Fruit fly (Drosophila melanogaster) whole organism, adult: ENCODE results near the gene CG34425.

Experiments used
- CG11617 ChIP-seq: fragments of 200-800 bp; sonication (Bioruptor generic); optimal IDR thresholded peaks from 2 replicates; lab custom pipeline; 2017; ENCODE audit warnings: mild to moderate bottlenecking, missing biosample characterization, missing genetic modification reagents, missing genetic modification characterization
- CG12768 ChIP-seq: fragments of 200-800 bp; sonication (Bioruptor generic); optimal IDR thresholded peaks from 2 replicates; lab custom pipeline; 2017; ENCODE audit warnings: missing biosample characterization, missing genetic modification characterization, mild to moderate bottlenecking, moderate library complexity, missing genetic modification reagents
- CG14711 ChIP-seq: fragments of 200-800 bp; sonication (Bioruptor generic); optimal IDR thresholded peaks from 2 replicates; lab custom pipeline; 2018; ENCODE audit warnings: missing biosample characterization, mild to moderate bottlenecking, missing genetic modification characterization, moderate library complexity
- CG1620 ChIP-seq: fragments of 200-800 bp; sonication (Bioruptor generic); optimal IDR thresholded peaks from 2 replicates; lab custom pipeline; 2016; ENCODE audit warnings: missing biosample characterization, missing genetic modification characterization
- CG33017 ChIP-seq: fragments of 200-800 bp; sonication (Bioruptor generic); optimal IDR thresholded peaks from 2 replicates; lab custom pipeline; 2018; ENCODE audit warnings: missing biosample characterization, mild to moderate bottlenecking, missing genetic modification characterization, moderate library complexity
- CG5204 ChIP-seq: fragments of 200-800 bp; sonication (Bioruptor generic); optimal IDR thresholded peaks from 2 replicates; lab custom pipeline; 2016; ENCODE audit warnings: missing biosample characterization, missing genetic modification characterization
- CG7045 ChIP-seq: fragments of 200-800 bp; sonication (Bioruptor generic); optimal IDR thresholded peaks from 2 replicates; lab custom pipeline; 2017; ENCODE audit warnings: missing biosample characterization, mild to moderate bottlenecking, missing genetic modification characterization
- CG7101 ChIP-seq: fragments of 200-800 bp; sonication (Bioruptor generic); optimal IDR thresholded peaks from 2 replicates; lab custom pipeline; 2018; ENCODE audit warnings: missing biosample characterization, mild to moderate bottlenecking, missing genetic modification characterization, moderate library complexity
- Clk ChIP-seq: fragments of 200-800 bp; sonication (Bioruptor generic); optimal IDR thresholded peaks from 2 replicates; lab custom pipeline; 2017; ENCODE audit warnings: missing biosample characterization, missing genetic modification characterization
- Crg-1 ChIP-seq: fragments of 200-800 bp; sonication (Bioruptor generic); optimal IDR thresholded peaks from 2 replicates; lab custom pipeline; 2016; ENCODE audit warnings: missing biosample characterization, missing genetic modification characterization
- Hr96 ChIP-seq: fragments of 200-800 bp; sonication (Bioruptor generic); optimal IDR thresholded peaks from 2 replicates; lab custom pipeline; 2016; ENCODE audit warnings: missing biosample characterization, missing genetic modification characterization
- Mnt ChIP-seq: fragments of 200-800 bp; sonication (Bioruptor generic); optimal IDR thresholded peaks from 2 replicates; lab custom pipeline; 2016; ENCODE audit warnings: missing biosample characterization, mild to moderate bottlenecking, missing genetic modification characterization
- bab1 ChIP-seq: fragments of 200-800 bp; sonication (Bioruptor generic); optimal IDR thresholded peaks from 3 replicates; lab custom pipeline; 2019; ENCODE audit warnings: missing biosample characterization, mild to moderate bottlenecking, missing genetic modification characterization, moderate library complexity
- cic ChIP-seq: fragments of 200-800 bp; sonication (Bioruptor generic); optimal IDR thresholded peaks from 2 replicates; lab custom pipeline; 2017; ENCODE audit warnings: missing biosample characterization, mild to moderate bottlenecking, missing genetic modification characterization, moderate library complexity
- cnc ChIP-seq, 2 experiments: fragments of >200 bp; optimal IDR thresholded peaks; 2 replicates each; lab custom pipeline; 2017
- kay ChIP-seq: fragments of 200-800 bp; sonication (Bioruptor generic); peaks from one replicate; lab custom pipeline; 2016; ENCODE audit warnings: missing biosample characterization, missing genetic modification characterization, borderline replicate concordance
- ovo ChIP-seq: fragments of 200-800 bp; sonication (Bioruptor generic); optimal IDR thresholded peaks from 2 replicates; lab custom pipeline; 2016; ENCODE audit warnings: missing biosample characterization, missing genetic modification characterization
- pad ChIP-seq: fragments of 200-800 bp; sonication (Bioruptor generic); optimal IDR thresholded peaks from 3 replicates; lab custom pipeline; 2017; ENCODE audit warnings: missing biosample characterization, missing genetic modification characterization, mild to moderate bottlenecking, moderate library complexity, missing genetic modification reagents
- tj ChIP-seq: fragments of 200-800 bp; sonication (Bioruptor generic); optimal IDR thresholded peaks from 3 replicates; lab custom pipeline; 2017; ENCODE audit warnings: missing biosample characterization, mild to moderate bottlenecking, missing genetic modification characterization, moderate library complexity
- toe ChIP-seq: fragments of 200-800 bp; sonication (Bioruptor generic); optimal IDR thresholded peaks from 2 replicates; lab custom pipeline; 2016; ENCODE audit warnings: missing biosample characterization, missing genetic modification characterization

Gene CG34425

DNA sequence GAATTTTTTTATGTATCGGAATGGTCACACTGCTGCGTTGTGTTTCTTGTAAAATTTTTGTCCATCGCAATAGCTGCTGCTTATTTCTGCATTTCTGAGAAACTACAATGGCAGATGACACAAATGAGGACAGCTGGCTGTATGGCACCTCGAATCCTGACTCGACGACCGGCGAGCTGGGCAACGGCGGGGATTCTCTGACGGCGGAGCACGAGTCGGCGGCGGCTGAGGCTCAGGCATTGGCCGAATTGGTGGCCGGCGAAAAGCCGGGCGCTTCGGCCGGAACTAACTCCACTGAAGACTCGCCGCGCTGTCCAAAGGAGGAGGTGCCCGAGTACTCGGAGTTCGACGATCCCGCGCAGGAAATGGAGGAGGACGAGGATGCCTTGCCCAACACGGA, 21.2 kb downstream of the CG34425 start, which contains the start of gene Fip1:
TSS of gene Fip1 (plus strand) at position 10 of the 400 bp plus-strand sequence.
- TF ChIP-seq CG7101 (no peak), cic (GFP tag; lab: Kevin White, UChicago) (no peak), bab1 (no peak), cnc (optimal IDR thresholded peaks at IDR 0.05; lab: Kevin White, UChicago) (no peak), CG5204 (GFP tag; lab: Kevin White, UChicago) (no peak), kay (GFP tag; lab: Kevin White, UChicago) (no peak)

DNA sequence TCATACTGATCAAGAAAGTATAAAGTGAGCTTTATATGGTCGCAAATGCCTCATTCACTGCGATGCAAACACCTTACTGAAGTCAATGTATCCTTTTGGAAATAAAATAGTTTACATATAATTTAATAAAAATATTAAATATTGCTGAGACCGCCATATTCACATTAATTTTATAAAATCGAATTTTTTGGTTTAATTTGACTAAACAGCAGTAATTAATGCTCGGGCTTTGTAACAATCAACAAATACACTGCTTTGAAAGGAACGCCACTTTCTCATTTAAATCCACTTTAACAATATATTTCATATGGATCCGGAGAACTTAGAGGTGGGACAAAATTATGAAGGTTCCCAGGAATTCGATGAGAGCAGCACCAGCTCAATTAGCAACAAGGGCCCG, 25.7 kb downstream of the CG34425 start, which contains the start of gene sac:
TSS of gene sac (plus strand) at position 301 of the 400 bp plus-strand sequence.
- TF ChIP-seq CG14711 (tag; lab: Kevin White, UChicago) = no peak
- TF ChIP-seq CG33017 (tag; lab: Kevin White, UChicago) = no peak
- no peak for TF ChIP-seq CG1620
- no peak for TF ChIP-seq kay (GFP tag; lab: Kevin White, UChicago)
- TF ChIP-seq Hr96 = no peak
- TF ChIP-seq bab1 = no peak
- no peak for TF ChIP-seq Clk
- TF ChIP-seq pad = no peak
- no peak for TF ChIP-seq CG12768 (GFP tag; lab: Kevin White, UChicago)
- no peak for TF ChIP-seq CG11617
- no peak for TF ChIP-seq CG7045 (GFP tag; lab: Kevin White, UChicago)
- no peak for TF ChIP-seq cnc (optimal IDR thresholded peaks at IDR 0.05; lab: Kevin White, UChicago)
- TF ChIP-seq ovo (GFP tag; lab: Kevin White, UChicago) = no peak
- TF ChIP-seq Crg-1 = no peak
- TF ChIP-seq cic (GFP tag; lab: Kevin White, UChicago) = no peak
- TF ChIP-seq toe (GFP tag; lab: Kevin White, UChicago) = no peak
- TF ChIP-seq CG5204 (GFP tag; lab: Kevin White, UChicago) = no peak
- no peak for TF ChIP-seq tj

DNA sequence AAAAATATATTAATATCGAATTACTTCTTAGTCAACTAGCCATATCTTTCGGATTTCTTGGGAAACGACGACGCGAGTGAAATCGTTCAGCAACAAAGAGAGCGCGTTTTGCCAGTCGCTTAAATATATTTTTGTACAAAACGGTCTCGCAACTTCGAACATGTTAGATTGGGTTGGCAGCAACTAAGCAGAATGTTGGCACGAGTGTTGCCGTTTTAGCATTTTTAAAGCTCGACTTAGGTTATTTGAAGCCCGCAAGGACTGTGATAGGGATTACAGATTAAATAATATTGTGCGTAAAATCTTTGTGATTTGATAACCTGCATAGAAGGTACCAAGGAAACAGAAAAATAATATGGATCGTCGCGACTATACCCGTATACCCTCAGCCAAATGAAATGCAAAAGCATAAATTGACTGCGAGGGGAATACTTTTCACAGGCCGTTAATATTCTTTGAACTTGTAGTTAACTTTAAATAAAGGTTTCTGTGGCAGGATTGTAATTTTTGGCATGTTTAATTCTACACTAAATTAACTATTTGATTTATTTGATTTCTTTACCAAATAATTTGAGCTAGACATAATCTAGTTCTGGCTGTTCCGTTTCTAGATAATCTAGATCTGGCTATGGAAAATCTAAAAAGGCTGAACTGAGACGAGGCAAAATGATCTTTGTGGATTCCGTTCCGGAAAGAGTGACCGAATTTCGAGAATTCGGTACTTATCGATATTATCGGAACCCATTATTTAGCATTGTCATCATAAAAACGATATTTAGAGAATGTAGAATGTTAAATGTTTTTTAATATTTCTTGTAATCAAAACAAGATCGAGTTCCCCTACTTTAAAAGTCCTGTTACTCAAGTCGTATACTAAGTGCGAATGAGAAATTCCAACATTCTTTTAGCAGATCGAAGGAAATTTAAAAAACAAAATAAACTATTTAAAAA, 26.9 kb downstream of the CG34425 start, which contains the start of gene CG31523:
TSS of gene CG31523 (minus strand) at position 170 of the 951 bp plus-strand sequence.
- TF ChIP-seq cnc (optimal IDR thresholded peaks at IDR 0.05; lab: Kevin White, UChicago) = peak; percentile 60 to 68
- TF ChIP-seq Mnt (GFP tag; lab: Kevin White, UChicago) = no peak
- TF ChIP-seq kay (GFP tag; lab: Kevin White, UChicago) = peak; percentile 94
- peak; percentile 86 for TF ChIP-seq tj
- no peak for TF ChIP-seq Hr96

DNA sequence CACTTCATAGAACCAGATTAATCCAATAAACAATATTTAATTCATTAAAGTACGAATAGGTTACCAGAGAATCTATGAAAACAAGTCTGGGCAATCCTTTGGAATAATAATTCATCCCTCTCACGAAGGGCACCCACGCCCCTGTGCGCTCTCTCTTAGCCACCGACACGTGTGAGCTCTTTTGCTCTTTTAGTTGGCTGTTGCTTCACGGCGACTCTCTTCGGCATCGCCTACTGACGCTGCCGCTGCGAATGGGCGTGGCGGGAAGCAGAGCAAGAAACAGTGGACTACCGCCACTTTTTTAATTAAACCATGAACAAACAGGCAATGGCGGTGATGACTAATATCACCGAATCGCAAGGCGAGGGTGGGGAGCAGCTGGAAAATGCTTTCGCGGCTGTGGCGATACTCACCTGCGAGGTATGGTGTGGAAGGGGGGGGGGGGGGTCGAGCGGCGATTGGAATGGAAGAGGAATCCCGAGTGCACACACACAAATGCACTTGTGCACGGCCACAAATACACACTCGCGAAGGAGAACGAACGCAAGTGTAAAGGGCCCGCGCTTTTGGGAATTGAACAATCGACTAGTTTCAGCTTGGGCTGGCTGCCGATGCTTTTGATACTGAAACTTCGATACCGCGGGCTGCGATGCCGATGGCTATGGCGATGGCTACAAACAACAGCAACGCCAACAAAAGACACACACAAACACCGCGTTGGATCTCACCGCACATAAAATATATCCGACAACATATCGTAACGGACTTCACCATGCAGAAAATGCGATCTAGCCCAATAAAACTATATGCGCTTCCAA, 27.7 kb downstream of the CG34425 start:
- TF ChIP-seq bab1 = peak; percentile 84
- TF ChIP-seq cic (GFP tag; lab: Kevin White, UChicago) = peak; percentile 56
- TF ChIP-seq CG7045 (GFP tag; lab: Kevin White, UChicago) = peak; percentile 65
- peak; percentile 84 for TF ChIP-seq Mnt (GFP tag; lab: Kevin White, UChicago)
- TF ChIP-seq Clk = peak; percentile 7
- TF ChIP-seq CG5204 (GFP tag; lab: Kevin White, UChicago) = peak; percentile 75
- TF ChIP-seq Crg-1 = no peak
- TF ChIP-seq pad = peak; percentile 42
- peak; percentile 69 for TF ChIP-seq Hr96
- TF ChIP-seq ovo (GFP tag; lab: Kevin White, UChicago) = peak; percentile 11
- TF ChIP-seq CG14711 (tag; lab: Kevin White, UChicago) = peak; percentile 79
- TF ChIP-seq CG33017 (tag; lab: Kevin White, UChicago) = peak; percentile 76
- TF ChIP-seq CG11617 = peak; percentile 82
- no peak for TF ChIP-seq cnc (optimal IDR thresholded peaks at IDR 0.05; lab: Kevin White, UChicago)
- peak; percentile 61 for TF ChIP-seq CG12768 (GFP tag; lab: Kevin White, UChicago)
- peak; percentile 63 for TF ChIP-seq CG1620
- peak; percentile 70 for TF ChIP-seq tj
- peak; percentile 57 for TF ChIP-seq toe (GFP tag; lab: Kevin White, UChicago)
- TF ChIP-seq kay (GFP tag; lab: Kevin White, UChicago) = peak; percentile 91
- TF ChIP-seq CG7101 = peak; percentile 83

DNA sequence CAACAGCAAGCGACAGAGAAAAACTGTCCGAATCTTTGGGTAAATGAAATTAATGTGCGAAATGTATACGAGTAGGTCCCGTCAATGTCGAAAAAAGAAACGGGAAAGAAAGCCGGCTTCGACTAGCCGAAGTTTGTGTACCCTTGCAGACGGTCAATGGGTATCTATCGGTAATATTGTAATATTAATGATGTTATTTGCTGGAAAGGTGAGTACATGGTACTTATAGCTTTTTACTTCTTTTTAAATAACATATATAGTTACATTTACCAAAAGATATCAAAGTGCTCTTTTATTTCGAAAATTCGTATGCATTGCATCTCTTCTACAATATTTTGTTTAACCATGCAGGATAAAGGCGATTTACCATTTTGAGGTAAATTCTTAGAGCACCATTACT, 30.2 kb downstream of the CG34425 start:
- TF ChIP-seq CG1620 = no peak
- no peak for TF ChIP-seq toe (GFP tag; lab: Kevin White, UChicago)
- TF ChIP-seq cic (GFP tag; lab: Kevin White, UChicago) = no peak
- TF ChIP-seq CG7101 = no peak
- peak; percentile 11 for TF ChIP-seq kay (GFP tag; lab: Kevin White, UChicago)
- TF ChIP-seq Hr96 = no peak
- TF ChIP-seq pad = peak; percentile 49
- no peak for TF ChIP-seq CG14711 (tag; lab: Kevin White, UChicago)
- no peak for TF ChIP-seq Mnt (GFP tag; lab: Kevin White, UChicago)
- no peak for TF ChIP-seq CG12768 (GFP tag; lab: Kevin White, UChicago)
- no peak for TF ChIP-seq CG33017 (tag; lab: Kevin White, UChicago)
- no peak for TF ChIP-seq bab1

DNA sequence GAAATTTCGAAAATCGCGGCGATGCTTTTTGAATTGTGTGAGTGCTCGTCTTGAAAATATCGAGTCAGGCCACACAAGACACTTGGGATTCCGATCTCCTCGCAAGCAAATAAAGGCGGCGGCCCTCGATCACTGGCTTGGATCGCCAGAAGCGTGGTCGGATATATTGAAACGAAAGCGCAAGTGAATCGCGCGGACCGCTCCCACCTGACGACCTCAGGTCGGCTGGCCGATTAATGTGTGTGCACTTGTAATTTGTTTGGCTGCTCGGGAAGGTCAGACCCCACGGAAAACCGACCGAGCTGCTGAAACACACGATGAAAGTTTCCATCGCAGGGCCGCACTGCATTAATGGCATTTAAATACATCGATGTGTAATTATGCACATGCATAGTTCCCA, 30.8 kb downstream of the CG34425 start:
- TF ChIP-seq CG12768 (GFP tag; lab: Kevin White, UChicago) (peak; percentile 33), Hr96 (no peak), CG33017 (tag; lab: Kevin White, UChicago) (no peak), pad (no peak)
